Comparison of ENCODE assay signal across 6 worm cellular contexts in the genomic region with DNA sequence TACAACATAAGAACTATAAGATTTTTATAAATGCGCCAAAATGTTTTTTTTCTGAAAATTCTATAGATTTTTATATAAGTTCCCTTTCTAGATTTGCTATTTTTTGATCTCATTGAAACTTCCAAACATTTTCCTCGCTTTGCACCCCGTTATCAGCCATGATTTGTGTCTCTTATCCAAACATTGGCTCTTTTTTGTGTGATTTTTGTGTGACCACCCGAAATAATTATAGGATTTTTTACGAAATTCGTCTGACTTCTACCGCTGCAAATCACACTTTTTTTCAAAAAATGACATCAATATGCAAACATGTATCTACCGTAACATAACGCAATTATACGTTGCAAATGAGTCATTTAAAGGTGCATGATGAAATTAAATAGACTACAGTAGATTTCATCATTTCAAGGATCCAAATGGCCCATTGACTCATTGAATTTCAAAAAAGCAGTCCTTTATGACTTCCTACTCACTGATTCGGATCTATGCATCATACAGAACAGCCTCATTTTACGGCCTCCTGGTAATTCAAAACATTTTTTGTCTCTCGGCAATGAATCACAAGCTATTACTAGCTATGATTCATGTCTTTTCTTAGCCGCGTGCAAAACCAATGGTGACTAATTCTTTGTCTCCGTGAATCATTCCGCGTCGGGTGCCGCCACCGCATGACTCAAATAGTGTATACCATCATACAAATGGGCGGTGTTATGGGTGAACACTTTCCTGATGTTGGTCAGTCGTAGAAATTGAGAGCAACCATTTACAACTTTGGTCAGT.
TF ChIP-seq lines count a peak whose summit lies in the region.

No protein-coding gene starts in this region.

TF ChIP-seq in whole organism, L1 larva, 84 proteins besides CTCF, POLR2A, EP300 and RAD21:
- TF ChIP-seq nhr-71 (tag; optimal IDR thresholded peaks at IDR 0.05; lab: Kevin White, UChicago) (no peak), mef-2 (tag; optimal IDR thresholded peaks at IDR 0.05; lab: Kevin White, UChicago) (no peak), nhr-12 (tag; optimal IDR thresholded peaks at IDR 0.05; lab: Kevin White, UChicago) (no peak), elt-2 (tag; optimal IDR thresholded peaks at IDR 0.05; lab: Kevin White, UChicago) (peak; percentile 74), fkh-10 (GFP tag; optimal IDR thresholded peaks at IDR 0.05; lab: Kevin White, UChicago) (no peak), jun-1 (tag; optimal IDR thresholded peaks at IDR 0.05; lab: Kevin White, UChicago) (peak; percentile 12)

TF ChIP-seq in whole organism, L2 larva, 48 proteins besides CTCF, POLR2A, EP300 and RAD21:
- TF ChIP-seq fos-1 (tag; optimal IDR thresholded peaks at IDR 0.05; lab: Kevin White, UChicago), result peak; percentile 37
- TF ChIP-seq nhr-10 (tag; optimal IDR thresholded peaks at IDR 0.05; lab: Kevin White, UChicago), result no peak
- no peak for TF ChIP-seq lin-39 (tag; optimal IDR thresholded peaks at IDR 0.05; lab: Kevin White, UChicago)
- no peak for TF ChIP-seq Y55F3AM.14 (GFP tag; optimal IDR thresholded peaks at IDR 0.05; lab: Kevin White, UChicago)
- TF ChIP-seq nhr-21 (tag; optimal IDR thresholded peaks at IDR 0.05; lab: Kevin White, UChicago), result peak; percentile 15
- no peak for TF ChIP-seq unc-62 (GFP tag; optimal IDR thresholded peaks at IDR 0.05; lab: Kevin White, UChicago)
- peak; percentile 53 for TF ChIP-seq sma-9 (GFP tag; optimal IDR thresholded peaks at IDR 0.05; lab: Kevin White, UChicago)
- no peak for TF ChIP-seq sma-9 (tag; optimal IDR thresholded peaks at IDR 0.05; lab: Kevin White, UChicago)
- no peak for TF ChIP-seq sma-3 (GFP tag; optimal IDR thresholded peaks at IDR 0.05; lab: Kevin White, UChicago)

TF ChIP-seq in whole organism, L3 larva, 47 proteins besides CTCF, POLR2A, EP300 and RAD21:
- TF ChIP-seq jun-1 (tag; optimal IDR thresholded peaks at IDR 0.05; lab: Kevin White, UChicago), result peak; percentile 85
- TF ChIP-seq pha-4 (tag; optimal IDR thresholded peaks at IDR 0.05; lab: Kevin White, UChicago), result peak; percentile 53
- TF ChIP-seq lin-39 (tag; optimal IDR thresholded peaks at IDR 0.05; lab: Kevin White, UChicago), result no peak
- TF ChIP-seq pqm-1 (tag; optimal IDR thresholded peaks at IDR 0.05; lab: Kevin White, UChicago), result peak; percentile 36
- TF ChIP-seq elt-2 (tag; optimal IDR thresholded peaks at IDR 0.05; lab: Kevin White, UChicago), result peak; percentile 71
- peak; percentile 95 for TF ChIP-seq fos-1 (tag; optimal IDR thresholded peaks at IDR 0.05; lab: Kevin White, UChicago)
- TF ChIP-seq lsy-12 (tag; optimal IDR thresholded peaks at IDR 0.05; lab: Kevin White, UChicago), result peak; percentile 4
- no peak for TF ChIP-seq egl-5 (tag; optimal IDR thresholded peaks at IDR 0.05; lab: Kevin White, UChicago)

TF ChIP-seq in whole organism, L4 larva, 104 proteins besides CTCF, POLR2A, EP300 and RAD21 (continues in another document):
- TF ChIP-seq ZK337.2 (GFP tag; IDR thresholded peaks at IDR 0.05; lab: Robert Waterston, UW) (no peak), daf-19 (GFP tag; conservative IDR thresholded peaks at IDR 0.05; lab: Robert Waterston, UW) (no peak), ceh-82 (tag; optimal IDR thresholded peaks at IDR 0.05; lab: Kevin White, UChicago) (no peak), lin-39 (tag; optimal IDR thresholded peaks at IDR 0.05; lab: Kevin White, UChicago) (no peak), skn-1 (tag; optimal IDR thresholded peaks at IDR 0.05; lab: Kevin White, UChicago) (no peak), gei-8 (GFP tag; optimal IDR thresholded peaks at IDR 0.05; lab: Kevin White, UChicago) (no peak), nhr-237 (tag; optimal IDR thresholded peaks at IDR 0.05; lab: Kevin White, UChicago) (no peak), lin-1 (GFP tag; IDR thresholded peaks at IDR 0.05; lab: Robert Waterston, UW) (no peak), mdt-29 (GFP tag; IDR thresholded peaks at IDR 0.05; lab: Robert Waterston, UW) (no peak), mxl-2 (GFP tag; conservative IDR thresholded peaks at IDR 0.05; lab: Robert Waterston, UW) (no peak), rbr-2 (tag; optimal IDR thresholded peaks at IDR 0.05; lab: Kevin White, UChicago) (no peak), nhr-111 (GFP tag; optimal IDR thresholded peaks at IDR 0.05; lab: Kevin White, UChicago) (no peak), ces-1 (GFP tag; optimal IDR thresholded peaks at IDR 0.05; lab: Kevin White, UChicago) (no peak), zfp-3 (GFP tag; conservative IDR thresholded peaks at IDR 0.05; lab: Robert Waterston, UW) (no peak), R02D3.7 (tag; optimal IDR thresholded peaks at IDR 0.05; lab: Kevin White, UChicago) (no peak), ceh-32 (tag; optimal IDR thresholded peaks at IDR 0.05; lab: Kevin White, UChicago; ENCODE audit: poor library complexity) (no peak), ceh-44 (GFP tag; IDR thresholded peaks at IDR 0.05; lab: Robert Waterston, UW) (no peak), hif-1 (tag; optimal IDR thresholded peaks at IDR 0.05; lab: Kevin White, UChicago) (peak in 1 of 2 experiments; percentile 9), aha-1 (tag; lab: Kevin White, UChicago) (no peak), unc-62 (GFP tag; optimal IDR thresholded peaks at IDR 0.05 in 1 of 2; lab: Kevin White, UChicago) (peak in 1 of 2 experiments; percentile 96), unc-62 (tag; optimal IDR thresholded peaks at IDR 0.05; lab: Kevin White, UChicago) (no peak), Y105C5A.15 (GFP tag; IDR thresholded peaks at IDR 0.05; lab: Robert Waterston, UW) (no peak)

TF ChIP-seq in whole organism, late embryonic, 69 proteins besides CTCF, POLR2A, EP300 and RAD21:
- TF ChIP-seq gmeb-2 (tag; optimal IDR thresholded peaks at IDR 0.05; lab: Kevin White, UChicago) (no peak), ceh-30 (tag; optimal IDR thresholded peaks at IDR 0.05; lab: Kevin White, UChicago) (no peak), madf-2 (tag; optimal IDR thresholded peaks at IDR 0.05; lab: Kevin White, UChicago) (no peak), elt-2 (tag; optimal IDR thresholded peaks at IDR 0.05; lab: Kevin White, UChicago) (peak; percentile 8), ceh-6 (GFP tag; optimal IDR thresholded peaks at IDR 0.05; lab: Kevin White, UChicago) (no peak)

TF ChIP-seq in whole organism, young adult, 124 proteins besides CTCF, POLR2A, EP300 and RAD21:
- TF ChIP-seq attf-6 (GFP tag; IDR thresholded peaks at IDR 0.05; lab: Robert Waterston, UW) (no peak), pbrm-1 (GFP tag; IDR thresholded peaks at IDR 0.05; lab: Robert Waterston, UW) (no peak), cebp-1 (GFP tag; IDR thresholded peaks at IDR 0.05; lab: Robert Waterston, UW) (no peak), cebp-1 (tag; optimal IDR thresholded peaks at IDR 0.05; lab: Kevin White, UChicago) (peak; percentile 28), D2030.7 (GFP tag; IDR thresholded peaks at IDR 0.05; lab: Robert Waterston, UW) (no peak), lsl-1 (GFP tag; optimal IDR thresholded peaks at IDR 0.05; lab: Kevin White, UChicago) (no peak), nfyb-1 (GFP tag; IDR thresholded peaks at IDR 0.05; lab: Robert Waterston, UW) (0 out of 2 replicates have a peak, but pooled peaks have one; percentile 12), egrh-3 (GFP tag; IDR thresholded peaks at IDR 0.05; lab: Robert Waterston, UW) (no peak), F57C9.4 (tag; optimal IDR thresholded peaks at IDR 0.05; lab: Kevin White, UChicago) (no peak), C17E4.6 (GFP tag; IDR thresholded peaks at IDR 0.05; lab: Robert Waterston, UW) (no peak), madf-10 (tag; optimal IDR thresholded peaks at IDR 0.05; lab: Kevin White, UChicago) (no peak)
